Worm (Caenorhabditis elegans): ENCODE measurements around the gene K01B6.3.

K01B6.3 gene

DNA sequence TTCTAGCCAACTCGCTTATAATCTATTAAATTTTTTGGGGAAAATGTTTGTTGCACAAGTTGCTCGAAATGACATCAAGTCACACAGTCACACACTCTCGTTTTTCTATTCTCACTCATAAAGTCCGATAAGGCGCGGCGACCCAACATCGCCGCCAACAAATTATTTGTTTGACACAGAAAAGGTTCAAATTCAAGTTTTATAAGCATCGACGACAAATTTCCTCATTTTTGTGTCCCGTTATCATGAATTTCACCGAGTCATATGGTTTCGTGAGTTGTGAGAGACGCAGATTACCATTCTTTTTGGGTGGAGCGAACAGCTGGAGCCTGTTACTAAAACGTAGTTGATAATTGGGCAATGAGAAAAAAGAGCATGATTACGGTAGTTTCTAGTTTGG lies 10.2 kb upstream of the K01B6.3 start:
- TF ChIP-seq attf-5 (GFP tag; optimal IDR thresholded peaks at IDR 0.05), result peak; percentile 28
- TF ChIP-seq atf-7 (tag; optimal IDR thresholded peaks at IDR 0.05), result peak; percentile 65
- no peak for TF ChIP-seq ceh-58 (GFP tag; IDR thresholded peaks at IDR 0.05)
- no peak for TF ChIP-seq fkh-3 (tag; optimal IDR thresholded peaks at IDR 0.05)
- TF ChIP-seq zfh-2 (GFP tag; conservative IDR thresholded peaks at IDR 0.05), result no peak
- TF ChIP-seq nhr-27 (tag; optimal IDR thresholded peaks at IDR 0.05), result no peak
- no peak for TF ChIP-seq xnd-1 (tag; optimal IDR thresholded peaks at IDR 0.05)
- TF ChIP-seq F52B5.7 (tag; optimal IDR thresholded peaks at IDR 0.05), result no peak
- no peak for TF ChIP-seq hmg-20 (GFP tag; IDR thresholded peaks at IDR 0.05)
- TF ChIP-seq hsf-1 (GFP tag; IDR thresholded peaks at IDR 0.05), result no peak
- no peak for TF ChIP-seq athp-1 (tag; optimal IDR thresholded peaks at IDR 0.05)
- no peak for TF ChIP-seq die-1 (tag; optimal IDR thresholded peaks at IDR 0.05)
- no peak for TF ChIP-seq sdz-38 (tag; optimal IDR thresholded peaks at IDR 0.05)
- TF ChIP-seq K12H6.12 (tag; optimal IDR thresholded peaks at IDR 0.05), result no peak
- no peak for TF ChIP-seq rec-8 (tag; optimal IDR thresholded peaks at IDR 0.05)
- TF ChIP-seq madf-6 (GFP tag; IDR thresholded peaks at IDR 0.05), result no peak
- peak; percentile 8 for TF ChIP-seq nhr-90 (tag; optimal IDR thresholded peaks at IDR 0.05)
- peak; percentile 99 for TF ChIP-seq nhr-80 (tag; optimal IDR thresholded peaks at IDR 0.05)
- TF ChIP-seq B0336.3 (GFP tag; IDR thresholded peaks at IDR 0.05), result no peak; the same call in 1 of the 2 replicates
- no peak for TF ChIP-seq bed-1 (GFP tag; IDR thresholded peaks at IDR 0.05)
- no peak for TF ChIP-seq Y53F4B.3 (GFP tag; IDR thresholded peaks at IDR 0.05)
- TF ChIP-seq C06A6.2 (GFP tag; conservative IDR thresholded peaks at IDR 0.05), result no peak
- no peak for TF ChIP-seq B0035.1 (tag; optimal IDR thresholded peaks at IDR 0.05)
- peak; percentile 4 for TF ChIP-seq tlf-1 (GFP tag; optimal IDR thresholded peaks at IDR 0.05)
- TF ChIP-seq unc-130 (GFP tag; optimal IDR thresholded peaks at IDR 0.05), result no peak
- peak; percentile 46 for TF ChIP-seq ztf-22 (GFP tag; optimal IDR thresholded peaks at IDR 0.05)
- TF ChIP-seq mxl-1 (tag; optimal IDR thresholded peaks at IDR 0.05), result no peak
- TF ChIP-seq lsl-1 (GFP tag; optimal IDR thresholded peaks at IDR 0.05), result no peak
- TF ChIP-seq dpl-1 (GFP tag; optimal IDR thresholded peaks at IDR 0.05), result no peak
- peak; percentile 42 to 50 for TF ChIP-seq let-607 (tag; optimal IDR thresholded peaks at IDR 0.05)
- TF ChIP-seq dox-1 (GFP tag; IDR thresholded peaks at IDR 0.05), result peak; percentile 65
- TF ChIP-seq ama-1 (optimal IDR thresholded peaks at IDR 0.05), result no peak
- no peak for TF ChIP-seq ama-1 (GFP tag; optimal IDR thresholded peaks at IDR 0.05)
- no peak for TF ChIP-seq ccch-3 (GFP tag; optimal IDR thresholded peaks at IDR 0.05)
- TF ChIP-seq lir-1 (GFP tag; conservative IDR thresholded peaks at IDR 0.05), result no peak
- peak; percentile 31 for TF ChIP-seq ets-4 (GFP tag; optimal IDR thresholded peaks at IDR 0.05)

DNA sequence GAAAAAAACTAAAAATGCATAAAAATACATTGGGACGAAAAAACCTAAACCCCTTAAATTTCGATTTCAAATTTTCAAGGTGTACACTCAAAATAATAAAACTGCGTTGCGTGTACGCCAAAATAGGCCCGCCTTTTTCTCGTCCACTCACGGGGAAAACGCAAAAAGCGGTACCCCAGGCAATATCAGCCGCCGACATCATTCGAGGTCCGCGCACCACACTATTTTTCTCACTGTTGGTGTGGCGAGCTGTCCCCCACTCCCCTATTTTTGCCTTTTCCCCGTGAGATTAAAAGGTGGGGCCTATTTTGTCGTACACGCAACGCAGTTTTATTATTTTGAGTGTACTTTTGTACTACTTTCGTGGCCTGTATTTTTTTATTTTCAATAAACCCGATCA lies 8.4 kb upstream of the K01B6.3 start:
- TF ChIP-seq pbrm-1 (GFP tag; IDR thresholded peaks at IDR 0.05), result peak; percentile 27; the same call in 1 of the 2 replicates
- TF ChIP-seq hmg-1.2 (GFP tag; IDR thresholded peaks at IDR 0.05), result peak; percentile 77
- peak; percentile 42 for TF ChIP-seq snpc-4 (GFP tag; optimal IDR thresholded peaks at IDR 0.05)
- TF ChIP-seq snpc-4 (tag; optimal IDR thresholded peaks at IDR 0.05), result peak in 2 of 4 experiments; percentile 89 to 93
- peak; percentile 62 for TF ChIP-seq snpc-1.1 (tag; optimal IDR thresholded peaks at IDR 0.05; ENCODE audit: insufficient read depth)

Measured in whole organism, young adult.